Worm (Caenorhabditis elegans): Measurements from ENCODE around the gene mib-1.
A peak's percentile ranks its signal among the peaks of the same experiment; 100 is the strongest.

DNA sequence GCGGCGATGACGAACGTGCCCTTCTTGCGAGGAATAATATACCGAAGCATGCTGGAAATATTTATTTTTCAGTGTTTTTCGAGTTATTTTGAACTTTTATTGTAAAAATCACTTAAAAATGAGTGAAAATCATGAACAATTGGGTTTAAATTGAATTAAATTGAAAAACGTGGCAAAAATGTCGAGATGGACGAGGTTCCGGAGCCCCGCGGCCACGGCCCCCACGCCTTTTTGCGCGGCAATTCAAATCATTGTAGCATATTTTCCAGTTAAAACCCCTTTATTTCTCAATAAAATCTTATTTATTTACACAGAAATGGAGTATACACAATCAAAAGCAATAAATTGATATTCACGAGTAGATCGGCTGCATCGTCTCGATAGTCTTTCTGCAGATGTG, 4.4 kb downstream of the mib-1 start:
- no peak for TF ChIP-seq rnt-1 (tag; optimal IDR thresholded peaks at IDR 0.05)
- TF ChIP-seq unc-98 (GFP tag; IDR thresholded peaks at IDR 0.05) = peak; percentile 65
- TF ChIP-seq jun-1 (tag; optimal IDR thresholded peaks at IDR 0.05) = no peak
- no peak for TF ChIP-seq skn-1 (tag; optimal IDR thresholded peaks at IDR 0.05)
- peak; percentile 18 for TF ChIP-seq mep-1 (tag; optimal IDR thresholded peaks at IDR 0.05)
- peak in 1 of 3 experiments; percentile 53 for TF ChIP-seq ceh-82 (tag; optimal IDR thresholded peaks at IDR 0.05)
- no peak for TF ChIP-seq egl-27 (tag; optimal IDR thresholded peaks at IDR 0.05)
- no peak for TF ChIP-seq elt-3 (tag; optimal IDR thresholded peaks at IDR 0.05)
- TF ChIP-seq nhr-76 (tag; optimal IDR thresholded peaks at IDR 0.05) = no peak
- TF ChIP-seq blmp-1 (tag; optimal IDR thresholded peaks at IDR 0.05) = no peak
- peak; percentile 62 to 90 for TF ChIP-seq efl-1 (optimal IDR thresholded peaks at IDR 0.05)
- TF ChIP-seq efl-1 (GFP tag; optimal IDR thresholded peaks at IDR 0.05 in 1 of 2) = peak; percentile 91 to 98

Data from whole organism, L1 larva.